Worm (Caenorhabditis elegans) whole organism, young adult: Measurements from ENCODE around the gene H41C03.3.

ENCODE experiments used
- D2030.7 ChIP-seq: fragments of 200-800 bp; sonication (Bioruptor generic); IDR thresholded peaks from 2 replicates; pipeline ENCODE4 v1.3.6; 2022; ENCODE audit warnings: missing genetic modification reagents, missing genetic modification characterization, missing compliant biosample characterization
- F22D6.2 ChIP-seq: sonication (generic microtip); optimal IDR thresholded peaks from 2 replicates; lab custom pipeline; 2016; ENCODE audit warnings: mild to moderate bottlenecking, missing genetic modification characterization, missing compliant biosample characterization
- F23B12.7 ChIP-seq: sonication (generic microtip); optimal IDR thresholded peaks from 2 replicates; lab custom pipeline; 2017; ENCODE audit warnings: missing genetic modification characterization, mild to moderate bottlenecking, missing compliant biosample characterization, antibody characterized with exemption, moderate library complexity; ENCODE audit not compliant: insufficient read depth
- F49E8.2 ChIP-seq: sonication (generic microtip); optimal IDR thresholded peaks from 3 replicates; lab custom pipeline; 2017; ENCODE audit warnings: missing genetic modification characterization, mild to moderate bottlenecking, missing compliant biosample characterization, antibody characterized with exemption, moderate library complexity; ENCODE audit not compliant: insufficient read depth
- K11D2.4 ChIP-seq: fragments of 200-800 bp; sonication (Bioruptor generic); IDR thresholded peaks from 2 replicates; pipeline ENCODE4 v1.3.6; 2022; ENCODE audit warnings: missing genetic modification reagents, missing genetic modification characterization, missing compliant biosample characterization
- K12H6.12 ChIP-seq: fragments of 200-800 bp; sonication (Bioruptor generic); optimal IDR thresholded peaks from 2 replicates; lab custom pipeline; 2018; ENCODE audit warnings: mild to moderate bottlenecking, missing genetic modification characterization, missing compliant biosample characterization
- Y53F4B.3 ChIP-seq: fragments of 200-800 bp; sonication (Bioruptor generic); IDR thresholded peaks from 2 replicates; pipeline ENCODE4 v1.3.6; 2022; ENCODE audit warnings: missing genetic modification reagents, missing genetic modification characterization, missing compliant biosample characterization
- ZK185.1 ChIP-seq: sonication (generic microtip); optimal IDR thresholded peaks from 2 replicates; lab custom pipeline; 2016; ENCODE audit warnings: mild to moderate bottlenecking, missing genetic modification characterization, missing compliant biosample characterization; ENCODE audit not compliant: poor library complexity, severe bottlenecking
- akir-1 ChIP-seq: fragments of 200-800 bp; sonication (Bioruptor generic); optimal IDR thresholded peaks from 2 replicates; lab custom pipeline; 2018; ENCODE audit warnings: mild to moderate bottlenecking, missing genetic modification characterization, moderate library complexity, missing compliant biosample characterization
- aptf-3 ChIP-seq: fragments of 200-800 bp; sonication (Bioruptor generic); IDR thresholded peaks from 2 replicates; pipeline ENCODE4 v1.3.6; 2022; ENCODE audit warnings: missing genetic modification characterization, missing compliant biosample characterization
- ceh-100 ChIP-seq: fragments of 200-800 bp; sonication (Bioruptor generic); IDR thresholded peaks from 2 replicates; pipeline ENCODE4 v1.3.6; 2022; ENCODE audit warnings: missing genetic modification reagents, missing genetic modification characterization, missing compliant biosample characterization
- ceh-91 ChIP-seq: fragments of 200-800 bp; sonication (Bioruptor generic); IDR thresholded peaks from 2 replicates; pipeline ENCODE4 v1.3.6; 2022; ENCODE audit warnings: missing genetic modification reagents, missing genetic modification characterization, missing compliant biosample characterization
- dox-1 ChIP-seq: fragments of 200-800 bp; sonication (Bioruptor generic); IDR thresholded peaks from 2 replicates; pipeline ENCODE4 v1.3.6; 2022; ENCODE audit warnings: missing genetic modification reagents, missing genetic modification characterization, missing compliant biosample characterization
- dpl-1 ChIP-seq: fragments of 150-350 bp; optimal IDR thresholded peaks from 2 replicates; lab custom pipeline; 2014; ENCODE audit warnings: missing biosample characterization, missing genetic modification reagents, missing genetic modification characterization
- efl-1 ChIP-seq: fragments of 150-350 bp; optimal IDR thresholded peaks from 2 replicates; lab custom pipeline; 2014; ENCODE audit warnings: missing biosample characterization, missing genetic modification reagents, missing genetic modification characterization
- fkh-3 ChIP-seq: sonication (generic microtip); optimal IDR thresholded peaks from 2 replicates; lab custom pipeline; 2016; ENCODE audit warnings: mild to moderate bottlenecking, missing genetic modification characterization, missing compliant biosample characterization
- him-1 ChIP-seq: sonication (generic microtip); optimal IDR thresholded peaks from 2 replicates; lab custom pipeline; 2016; ENCODE audit warnings: missing genotype, missing genetic modification reagents, missing genetic modification characterization, missing compliant biosample characterization
- hmg-1.2 ChIP-seq: fragments of 200-800 bp; sonication (Bioruptor generic); IDR thresholded peaks from 2 replicates; pipeline ENCODE4 v1.3.6; 2022; ENCODE audit warnings: missing genetic modification reagents, missing genetic modification characterization, missing compliant biosample characterization
- lag-1 ChIP-seq: fragments of 200-800 bp; sonication (Bioruptor generic); IDR thresholded peaks from 2 replicates; pipeline ENCODE4 v1.3.6; 2022; ENCODE audit warnings: missing genetic modification reagents, missing genetic modification characterization, missing compliant biosample characterization
- let-607 ChIP-seq, 2 experiments: fragments of 200-800 bp in 1 of 2; sonication (Bioruptor generic) in 1 of 2; sonication (generic microtip) in 1 of 2; optimal IDR thresholded peaks; 2 replicates each; lab custom pipeline; 2016 to 2018; ENCODE audit warnings: mild to moderate bottlenecking in 2 of 2, missing compliant biosample characterization in 2 of 2, missing genetic modification characterization in 2 of 2, moderate library complexity in 2 of 2, missing genotype in 1 of 2
- lin-26 ChIP-seq: fragments of 200-800 bp; sonication (Bioruptor generic); IDR thresholded peaks from 2 replicates; pipeline ENCODE4 v1.3.6; 2022; ENCODE audit warnings: missing genetic modification reagents, missing genetic modification characterization, missing compliant biosample characterization
- lin-35 ChIP-seq, 3 experiments: fragments of 150-350 bp in 2 of 3; sonication (generic microtip) in 1 of 3; optimal IDR thresholded peaks; 2 replicates each; lab custom pipeline; 2014 to 2018; ENCODE audit warnings: missing biosample characterization in 3 of 3, missing genetic modification characterization in 3 of 3, missing genetic modification reagents in 3 of 3
- lin-54 ChIP-seq: fragments of 200-800 bp; sonication (Bioruptor generic); optimal IDR thresholded peaks from 2 replicates; lab custom pipeline; 2018; ENCODE audit warnings: mild to moderate bottlenecking, missing genetic modification characterization, missing compliant biosample characterization
- lsl-1 ChIP-seq: fragments of 200-800 bp; sonication (Bioruptor generic); optimal IDR thresholded peaks from 2 replicates; lab custom pipeline; 2018; ENCODE audit warnings: mild to moderate bottlenecking, missing genetic modification characterization, moderate library complexity, missing compliant biosample characterization
- lsy-27 ChIP-seq: sonication (generic microtip); optimal IDR thresholded peaks from 2 replicates; lab custom pipeline; 2017; ENCODE audit warnings: missing genetic modification characterization, mild to moderate bottlenecking, missing compliant biosample characterization, antibody characterized with exemption, missing genotype, borderline replicate concordance; ENCODE audit not compliant: insufficient read depth
- mcd-1 ChIP-seq: fragments of 200-800 bp; sonication (Bioruptor generic); IDR thresholded peaks from 2 replicates; pipeline ENCODE4 v1.3.6; 2022; ENCODE audit warnings: missing genetic modification reagents, missing genetic modification characterization, missing compliant biosample characterization
- mxl-1 ChIP-seq: sonication (generic microtip); optimal IDR thresholded peaks from 2 replicates; lab custom pipeline; 2016; ENCODE audit warnings: missing genetic modification characterization, missing compliant biosample characterization
- nfya-1 ChIP-seq: sonication (generic microtip); optimal IDR thresholded peaks from 2 replicates; lab custom pipeline; 2017; ENCODE audit warnings: antibody characterized with exemption, missing compliant biosample characterization, missing genetic modification characterization, borderline replicate concordance; ENCODE audit not compliant: insufficient read depth
- nhr-179 ChIP-seq: sonication (generic microtip); optimal IDR thresholded peaks from 2 replicates; lab custom pipeline; 2016; ENCODE audit warnings: mild to moderate bottlenecking, missing genetic modification characterization, missing compliant biosample characterization
- nhr-80 ChIP-seq: sonication (generic microtip); optimal IDR thresholded peaks from 2 replicates; lab custom pipeline; 2016; ENCODE audit warnings: missing genetic modification characterization, missing compliant biosample characterization
- pbrm-1 ChIP-seq: fragments of 200-800 bp; sonication (Bioruptor generic); IDR thresholded peaks from 2 replicates; pipeline ENCODE4 v1.3.6; 2022; ENCODE audit warnings: missing genetic modification reagents, missing genetic modification characterization, missing compliant biosample characterization
- pha-4 ChIP-seq: fragments of 150-350 bp; sonication (generic microtip); optimal IDR thresholded peaks from 2 replicates; lab custom pipeline; 2014; ENCODE audit warnings: missing biosample characterization, missing genetic modification reagents, missing genetic modification characterization
- rpc-1 ChIP-seq, 2 experiments: fragments of 150-350 bp in 1 of 2; sonication (generic microtip) in 1 of 2; optimal IDR thresholded peaks; 2 replicates each; lab custom pipeline; 2014 to 2018; ENCODE audit warnings: missing biosample characterization in 1 of 2, missing genetic modification characterization in 1 of 2, missing genetic modification reagents in 1 of 2, missing genotype in 1 of 2
- snpc-1.1 ChIP-seq: sonication (generic microtip); optimal IDR thresholded peaks from 2 replicates; lab custom pipeline; 2017; ENCODE audit warnings: missing genetic modification characterization, mild to moderate bottlenecking, missing compliant biosample characterization, antibody characterized with exemption, moderate library complexity, missing genotype, missing genetic modification reagents; ENCODE audit not compliant: insufficient read depth
- snpc-4 ChIP-seq, 5 experiments: fragments of 150-350 bp in 1 of 5; sonication (generic microtip) in 4 of 5; optimal IDR thresholded peaks; 2 replicates each; lab custom pipeline; 2014 to 2018; ENCODE audit warnings: missing genetic modification characterization in 5 of 5, missing biosample characterization in 3 of 5, antibody characterized with exemption in 2 of 5, mild to moderate bottlenecking in 2 of 5, missing compliant biosample characterization in 2 of 5, missing genotype in 2 of 5, moderate library complexity in 2 of 5, missing genetic modification reagents in 1 of 5
- tbp1 ChIP-seq: fragments of 200-800 bp; sonication (Bioruptor generic); optimal IDR thresholded peaks from 2 replicates; lab custom pipeline; 2018; ENCODE audit warnings: mild to moderate bottlenecking, missing genetic modification characterization, missing compliant biosample characterization
- tbx-9 ChIP-seq: sonication (generic microtip); optimal IDR thresholded peaks from 2 replicates; lab custom pipeline; 2016; ENCODE audit warnings: borderline replicate concordance, missing genetic modification characterization, inconsistent platforms, missing compliant biosample characterization
- tlf-1 ChIP-seq: fragments of 200-800 bp; sonication (Bioruptor generic); optimal IDR thresholded peaks from 2 replicates; lab custom pipeline; 2018; ENCODE audit warnings: mild to moderate bottlenecking, missing genetic modification characterization, missing compliant biosample characterization
- zfh-2 ChIP-seq: fragments of 200-800 bp; sonication (Bioruptor generic); conservative IDR thresholded peaks from 2 replicates; pipeline ENCODE4 v1.3.6; 2022; ENCODE audit warnings: missing genetic modification reagents, missing genetic modification characterization, missing compliant biosample characterization

The H41C03.3 gene

DNA sequence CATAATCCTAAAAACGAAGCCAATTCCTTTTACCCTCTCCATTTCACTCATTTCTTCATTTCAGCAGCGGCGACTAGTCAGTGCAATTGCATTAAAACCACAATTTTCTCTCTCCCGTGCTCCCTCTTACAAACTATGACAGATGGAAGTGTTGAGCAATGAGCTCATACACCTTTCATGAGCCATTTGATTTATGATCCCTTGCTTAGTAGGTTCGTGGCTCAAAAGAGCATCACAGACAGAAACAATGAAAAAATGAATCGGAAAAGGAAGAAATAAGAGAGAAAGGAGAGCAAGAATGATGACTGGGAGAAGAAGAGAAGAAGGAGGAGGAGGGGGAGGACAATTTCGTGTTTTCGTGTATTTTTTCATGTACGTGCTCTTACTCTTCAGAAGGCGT, 25.9 kb downstream of the H41C03.3 start:
- TF ChIP-seq nhr-80 (tag; lab: Kevin White, UChicago) (peak; percentile 22), K12H6.12 (tag; lab: Kevin White, UChicago) (no peak), tbx-9 (tag; lab: Kevin White, UChicago) (no peak), fkh-3 (no peak), him-1 (tag; lab: Kevin White, UChicago) (no peak)

DNA sequence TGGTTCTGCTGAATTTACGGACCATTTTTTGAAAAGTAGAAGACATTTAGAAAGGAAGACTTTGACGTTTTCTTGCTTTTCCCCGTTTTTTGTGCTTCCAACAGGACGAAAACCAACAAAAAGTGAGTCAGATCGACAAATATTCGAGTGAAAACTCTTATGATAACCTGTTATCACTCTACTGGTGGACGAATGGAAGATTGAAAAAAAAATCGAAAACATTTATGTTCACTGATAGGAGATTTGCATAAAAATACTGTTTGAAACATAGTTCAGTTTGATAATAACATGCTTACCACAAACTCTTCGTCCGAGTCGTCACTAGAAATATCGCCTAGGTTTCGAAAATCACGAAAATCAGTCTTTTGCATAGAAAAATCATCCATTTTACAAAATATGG, 26.8 kb downstream of the H41C03.3 start:
- TF ChIP-seq F49E8.2 (tag; lab: Kevin White, UChicago) (no peak), nhr-80 (tag; lab: Kevin White, UChicago) (peak; percentile 4), mxl-1 (tag; lab: Kevin White, UChicago) (no peak), snpc-1.1 (tag; lab: Kevin White, UChicago) (no peak), aptf-3 (GFP tag; lab: Robert Waterston, UW) (no peak), lsy-27 (tag; lab: Kevin White, UChicago) (no peak), Y53F4B.3 (GFP tag; lab: Robert Waterston, UW) (no peak), rpc-1 (optimal IDR thresholded peaks at IDR 0.05; lab: Kevin White, UChicago) (no peak), rpc-1 (tag; optimal IDR thresholded peaks at IDR 0.05; lab: Kevin White, UChicago) (no peak)

DNA sequence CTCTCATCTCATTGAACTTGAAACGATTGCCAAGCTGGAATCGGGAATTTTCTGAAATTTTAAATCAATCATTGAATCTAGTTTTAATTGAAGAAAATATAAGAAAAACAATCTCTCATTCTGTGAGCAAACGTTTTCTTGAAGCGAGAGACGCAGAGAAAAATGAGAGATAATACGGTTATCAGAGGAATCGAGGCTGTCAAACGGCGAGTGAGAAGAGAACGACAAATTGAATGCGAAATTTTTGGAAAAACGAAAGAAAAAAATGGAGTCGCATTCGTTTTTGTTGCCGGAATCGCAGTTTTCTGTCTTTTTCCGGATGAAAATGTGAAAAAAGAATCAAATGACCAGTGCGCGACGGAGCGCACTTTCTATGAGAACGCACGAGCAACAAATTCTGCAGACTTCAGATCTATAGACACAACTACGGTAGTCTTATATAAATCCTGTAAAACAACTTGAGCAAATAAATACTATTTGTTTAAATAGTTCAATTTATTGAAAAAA, 28.0 kb downstream of the H41C03.3 start, which contains the start of gene tex-2:
Gene tex-2, minus strand, starts transcription at position 51 of the 507 bp plus-strand sequence.
- TF ChIP-seq nhr-179 (tag; lab: Kevin White, UChicago), result no peak
- no peak for TF ChIP-seq dpl-1 (GFP tag; lab: Kevin White, UChicago)
- no peak for TF ChIP-seq tlf-1 (GFP tag; lab: Kevin White, UChicago)
- peak; percentile 85 for TF ChIP-seq mcd-1 (GFP tag; lab: Robert Waterston, UW)
- TF ChIP-seq tbp1 (GFP tag; lab: Kevin White, UChicago), result peak; percentile 11
- no peak for TF ChIP-seq lin-35 (GFP tag; optimal IDR thresholded peaks at IDR 0.05; lab: Kevin White, UChicago)
- TF ChIP-seq lag-1 (GFP tag; lab: Robert Waterston, UW), result no peak
- TF ChIP-seq F22D6.2 (tag; lab: Kevin White, UChicago), result no peak
- TF ChIP-seq fkh-3, result no peak
- TF ChIP-seq nfya-1 (tag; lab: Kevin White, UChicago), result no peak
- TF ChIP-seq let-607 (tag; optimal IDR thresholded peaks at IDR 0.05; lab: Kevin White, UChicago), result peak in 1 of 2 experiments; percentile 12
- TF ChIP-seq him-1 (tag; lab: Kevin White, UChicago), result no peak
- TF ChIP-seq zfh-2 (GFP tag; lab: Robert Waterston, UW), result peak; percentile 33; the same call in 1 of the 2 replicates
- peak; percentile 48 for TF ChIP-seq F23B12.7 (tag; lab: Kevin White, UChicago)
- TF ChIP-seq lin-54 (GFP tag; lab: Kevin White, UChicago), result peak; percentile 20
- TF ChIP-seq hmg-1.2 (GFP tag; lab: Robert Waterston, UW), result peak; percentile 70; the same call in 1 of the 2 replicates
- TF ChIP-seq efl-1, result no peak
- peak; percentile 94 for TF ChIP-seq ceh-100
- TF ChIP-seq pha-4 (tag; lab: Kevin White, UChicago), result no peak
- no peak for TF ChIP-seq lin-26 (GFP tag; lab: Robert Waterston, UW)
- TF ChIP-seq K11D2.4 (GFP tag; lab: Robert Waterston, UW), result no peak
- TF ChIP-seq ceh-91, result no peak
- no peak for TF ChIP-seq snpc-4 (GFP tag; optimal IDR thresholded peaks at IDR 0.05; lab: Kevin White, UChicago)
- peak in 1 of 4 experiments; percentile 51 for TF ChIP-seq snpc-4 (tag; optimal IDR thresholded peaks at IDR 0.05; lab: Kevin White, UChicago)
- TF ChIP-seq lsy-27 (tag; lab: Kevin White, UChicago), result peak; percentile 14
- peak; percentile 70 for TF ChIP-seq dox-1
- no peak for TF ChIP-seq akir-1 (GFP tag; lab: Kevin White, UChicago)
- TF ChIP-seq nhr-80 (tag; lab: Kevin White, UChicago), result peak; percentile 84
- TF ChIP-seq pbrm-1, result peak; percentile 47; the same call in 1 of the 2 replicates
- peak; percentile 39; the same call in 1 of the 2 replicates for TF ChIP-seq D2030.7 (GFP tag; lab: Robert Waterston, UW)
- TF ChIP-seq ZK185.1 (tag; lab: Kevin White, UChicago), result no peak
- TF ChIP-seq lsl-1 (GFP tag; lab: Kevin White, UChicago), result peak; percentile 15
